Worm (Caenorhabditis elegans): Measurements from ENCODE around the gene trap-4.

trap-4 gene

ce11 chrIII:11960080-11960479, 39.5 kb downstream of the trap-4 start, which contains the start of gene top-3:
Gene top-3, minus strand, starts transcription at chrIII:11960180.
- TF ChIP-seq skn-1 (tag; optimal IDR thresholded peaks at IDR 0.05) (no peak), R02D3.7 (tag; optimal IDR thresholded peaks at IDR 0.05) (no peak), nhr-23 (tag; optimal IDR thresholded peaks at IDR 0.05) (no peak), unc-62 (GFP tag; optimal IDR thresholded peaks at IDR 0.05) (no peak), nhr-6 (tag; optimal IDR thresholded peaks at IDR 0.05) (no peak), zag-1 (tag; optimal IDR thresholded peaks at IDR 0.05) (no peak), lsy-2 (tag; optimal IDR thresholded peaks at IDR 0.05) (no peak), nhr-129 (tag; optimal IDR thresholded peaks at IDR 0.05) (no peak), elt-3 (tag; optimal IDR thresholded peaks at IDR 0.05) (no peak), F13H6.1 (tag; optimal IDR thresholded peaks at IDR 0.05) (no peak), unc-39 (tag; optimal IDR thresholded peaks at IDR 0.05) (no peak), gmeb-1 (tag; optimal IDR thresholded peaks at IDR 0.05) (no peak), nhr-10 (tag; optimal IDR thresholded peaks at IDR 0.05) (no peak), mab-5 (tag; optimal IDR thresholded peaks at IDR 0.05) (no peak)

ce11 chrIII:11967049-11967448, 46.5 kb downstream of the trap-4 start:
- peak; percentile 11 for TF ChIP-seq lin-13 (GFP tag; optimal IDR thresholded peaks at IDR 0.05)

All from whole organism, L2 larva.